Worm (Caenorhabditis elegans) whole organism, young adult: Measurements from ENCODE around the gene C23G10.11.

Source experiments
- B0019.2 ChIP-seq: fragments of 200-800 bp; sonication (Bioruptor generic); conservative IDR thresholded peaks from 2 replicates; pipeline ENCODE4 v1.3.6; 2022; ENCODE audit warnings: missing genetic modification reagents, missing genetic modification characterization, missing compliant biosample characterization
- F22D6.2 ChIP-seq: sonication (generic microtip); optimal IDR thresholded peaks from 2 replicates; lab custom pipeline; 2016; ENCODE audit warnings: mild to moderate bottlenecking, missing genetic modification characterization, missing compliant biosample characterization
- F23B12.7 ChIP-seq: sonication (generic microtip); optimal IDR thresholded peaks from 2 replicates; lab custom pipeline; 2017; ENCODE audit warnings: missing genetic modification characterization, mild to moderate bottlenecking, missing compliant biosample characterization, antibody characterized with exemption, moderate library complexity; ENCODE audit not compliant: insufficient read depth
- F33H1.4 ChIP-seq: fragments of 200-800 bp; sonication (Bioruptor generic); IDR thresholded peaks from 2 replicates; pipeline ENCODE4 v1.3.6; 2022; ENCODE audit warnings: missing genetic modification reagents, missing genetic modification characterization, missing compliant biosample characterization
- F37B4.10 ChIP-seq: fragments of 200-800 bp; sonication (Bioruptor generic); IDR thresholded peaks from 2 replicates; pipeline ENCODE4 v1.3.6; 2022; ENCODE audit warnings: missing genetic modification characterization, missing compliant biosample characterization
- F49E8.2 ChIP-seq: sonication (generic microtip); optimal IDR thresholded peaks from 3 replicates; lab custom pipeline; 2017; ENCODE audit warnings: missing genetic modification characterization, mild to moderate bottlenecking, missing compliant biosample characterization, antibody characterized with exemption, moderate library complexity; ENCODE audit not compliant: insufficient read depth
- F55B11.4 ChIP-seq: sonication (generic microtip); optimal IDR thresholded peaks from 2 replicates; lab custom pipeline; 2016; ENCODE audit warnings: missing compliant biosample characterization, missing genetic modification characterization, borderline replicate concordance; ENCODE audit not compliant: insufficient read depth
- F57A8.1 ChIP-seq: fragments of 200-800 bp; sonication (Bioruptor generic); optimal IDR thresholded peaks from 2 replicates; lab custom pipeline; 2018; ENCODE audit warnings: mild to moderate bottlenecking, missing genetic modification characterization, moderate library complexity, missing compliant biosample characterization
- akir-1 ChIP-seq: fragments of 200-800 bp; sonication (Bioruptor generic); optimal IDR thresholded peaks from 2 replicates; lab custom pipeline; 2018; ENCODE audit warnings: mild to moderate bottlenecking, missing genetic modification characterization, moderate library complexity, missing compliant biosample characterization
- bed-1 ChIP-seq: fragments of 200-800 bp; sonication (Bioruptor generic); IDR thresholded peaks from 2 replicates; pipeline ENCODE4 v1.3.6; 2022; ENCODE audit warnings: missing genetic modification reagents, missing genetic modification characterization, missing compliant biosample characterization
- ccch-3 ChIP-seq: fragments of 200-800 bp; sonication (Bioruptor generic); optimal IDR thresholded peaks from 2 replicates; lab custom pipeline; 2018; ENCODE audit warnings: mild to moderate bottlenecking, missing genetic modification characterization, missing compliant biosample characterization
- cebp-1 ChIP-seq, 2 experiments: fragments of 200-800 bp in 1 of 2; sonication (Bioruptor generic) in 1 of 2; sonication (generic microtip) in 1 of 2; IDR thresholded peaks in 1 of 2; optimal IDR thresholded peaks in 1 of 2; 2 replicates each; pipeline versions ENCODE4 v1.3.6 to Lab custom; 2017 to 2022; ENCODE audit warnings: missing compliant biosample characterization in 2 of 2, missing genetic modification characterization in 2 of 2, mild to moderate bottlenecking in 1 of 2, missing genetic modification reagents in 1 of 2, moderate library complexity in 1 of 2
- ceh-58 ChIP-seq: fragments of 200-800 bp; sonication (Bioruptor generic); IDR thresholded peaks from 2 replicates; pipeline ENCODE4 v1.3.6; 2022; ENCODE audit warnings: missing genetic modification characterization, missing compliant biosample characterization
- ceh-79 ChIP-seq: sonication (generic microtip); optimal IDR thresholded peaks from 2 replicates; lab custom pipeline; 2017; ENCODE audit warnings: mild to moderate bottlenecking, missing genetic modification characterization, missing compliant biosample characterization
- chd-7 ChIP-seq: sonication (generic microtip); optimal IDR thresholded peaks from 2 replicates; lab custom pipeline; 2016; ENCODE audit warnings: mild to moderate bottlenecking, missing genetic modification characterization, moderate library complexity, missing compliant biosample characterization
- dpff-1 ChIP-seq: sonication (generic microtip); optimal IDR thresholded peaks from 2 replicates; lab custom pipeline; 2017; ENCODE audit warnings: mild to moderate bottlenecking, missing genetic modification characterization, missing compliant biosample characterization
- dpl-1 ChIP-seq: fragments of 150-350 bp; optimal IDR thresholded peaks from 2 replicates; lab custom pipeline; 2014; ENCODE audit warnings: missing biosample characterization, missing genetic modification reagents, missing genetic modification characterization
- efl-1 ChIP-seq: fragments of 150-350 bp; optimal IDR thresholded peaks from 2 replicates; lab custom pipeline; 2014; ENCODE audit warnings: missing biosample characterization, missing genetic modification reagents, missing genetic modification characterization
- hlh-26 ChIP-seq: fragments of 200-800 bp; sonication (Bioruptor generic); conservative IDR thresholded peaks from 2 replicates; pipeline ENCODE4 v1.3.6; 2022; ENCODE audit warnings: missing genetic modification reagents, missing genetic modification characterization, missing compliant biosample characterization
- hmg-1.2 ChIP-seq: fragments of 200-800 bp; sonication (Bioruptor generic); IDR thresholded peaks from 2 replicates; pipeline ENCODE4 v1.3.6; 2022; ENCODE audit warnings: missing genetic modification reagents, missing genetic modification characterization, missing compliant biosample characterization
- hmg-20 ChIP-seq: fragments of 200-800 bp; sonication (Bioruptor generic); IDR thresholded peaks from 2 replicates; pipeline ENCODE4 v1.3.6; 2022; ENCODE audit warnings: missing genetic modification reagents, missing genetic modification characterization, missing compliant biosample characterization
- lag-1 ChIP-seq: fragments of 200-800 bp; sonication (Bioruptor generic); IDR thresholded peaks from 2 replicates; pipeline ENCODE4 v1.3.6; 2022; ENCODE audit warnings: missing genetic modification reagents, missing genetic modification characterization, missing compliant biosample characterization
- let-526 ChIP-seq: fragments of 200-800 bp; sonication (Bioruptor generic); IDR thresholded peaks from 2 replicates; pipeline ENCODE4 v1.3.6; 2022; ENCODE audit warnings: missing genetic modification reagents, missing genetic modification characterization, missing compliant biosample characterization
- lsl-1 ChIP-seq: fragments of 200-800 bp; sonication (Bioruptor generic); optimal IDR thresholded peaks from 2 replicates; lab custom pipeline; 2018; ENCODE audit warnings: mild to moderate bottlenecking, missing genetic modification characterization, moderate library complexity, missing compliant biosample characterization
- madf-10 ChIP-seq: sonication (generic microtip); optimal IDR thresholded peaks from 2 replicates; lab custom pipeline; 2016; ENCODE audit warnings: mild to moderate bottlenecking, missing genetic modification characterization, missing compliant biosample characterization
- madf-3 ChIP-seq: fragments of 200-800 bp; sonication (Bioruptor generic); IDR thresholded peaks from 2 replicates; pipeline ENCODE4 v1.3.6; 2022; ENCODE audit warnings: missing genetic modification reagents, missing genetic modification characterization, missing compliant biosample characterization
- madf-6 ChIP-seq: fragments of 200-800 bp; sonication (Bioruptor generic); IDR thresholded peaks from 2 replicates; pipeline ENCODE4 v1.3.6; 2022; ENCODE audit warnings: missing genetic modification reagents, missing genetic modification characterization, missing compliant biosample characterization
- madf-8 ChIP-seq: fragments of 200-800 bp; sonication (Bioruptor generic); conservative IDR thresholded peaks from 2 replicates; pipeline ENCODE4 v1.3.6; 2022; ENCODE audit warnings: missing genetic modification reagents, missing genetic modification characterization, missing compliant biosample characterization
- nfya-1 ChIP-seq: sonication (generic microtip); optimal IDR thresholded peaks from 2 replicates; lab custom pipeline; 2017; ENCODE audit warnings: antibody characterized with exemption, missing compliant biosample characterization, missing genetic modification characterization, borderline replicate concordance; ENCODE audit not compliant: insufficient read depth
- nhr-80 ChIP-seq: sonication (generic microtip); optimal IDR thresholded peaks from 2 replicates; lab custom pipeline; 2016; ENCODE audit warnings: missing genetic modification characterization, missing compliant biosample characterization
- nhr-90 ChIP-seq: sonication (generic microtip); optimal IDR thresholded peaks from 2 replicates; lab custom pipeline; 2016; ENCODE audit warnings: missing genotype, mild to moderate bottlenecking, missing genetic modification characterization, missing compliant biosample characterization
- rec-8 ChIP-seq, 2 experiments: sonication (generic microtip); optimal IDR thresholded peaks; 2 replicates each; lab custom pipeline; 2016; ENCODE audit warnings: mild to moderate bottlenecking in 2 of 2, missing genetic modification characterization in 2 of 2, missing genetic modification reagents in 2 of 2, missing genotype in 2 of 2, missing biosample characterization in 1 of 2, missing compliant biosample characterization in 1 of 2, moderate library complexity in 1 of 2
- rpc-1 ChIP-seq, 2 experiments: fragments of 150-350 bp in 1 of 2; sonication (generic microtip) in 1 of 2; optimal IDR thresholded peaks; 2 replicates each; lab custom pipeline; 2014 to 2018; ENCODE audit warnings: missing biosample characterization in 1 of 2, missing genetic modification characterization in 1 of 2, missing genetic modification reagents in 1 of 2, missing genotype in 1 of 2
- snpc-1.3 ChIP-seq: sonication (generic microtip); optimal IDR thresholded peaks from 2 replicates; lab custom pipeline; 2017; ENCODE audit warnings: missing genetic modification characterization, mild to moderate bottlenecking, missing compliant biosample characterization, antibody characterized with exemption, moderate library complexity, missing genotype, missing genetic modification reagents; ENCODE audit not compliant: insufficient read depth
- unc-62 ChIP-seq: fragments of 150-350 bp; optimal IDR thresholded peaks from 2 replicates; lab custom pipeline; 2014; ENCODE audit warnings: missing biosample characterization, missing genetic modification reagents, missing genetic modification characterization
- ztf-28 ChIP-seq: fragments of 200-800 bp; sonication (Bioruptor generic); IDR thresholded peaks from 2 replicates; pipeline ENCODE4 v1.3.6; 2022; ENCODE audit warnings: missing genetic modification reagents, missing genetic modification characterization, missing compliant biosample characterization

The C23G10.11 gene

DNA sequence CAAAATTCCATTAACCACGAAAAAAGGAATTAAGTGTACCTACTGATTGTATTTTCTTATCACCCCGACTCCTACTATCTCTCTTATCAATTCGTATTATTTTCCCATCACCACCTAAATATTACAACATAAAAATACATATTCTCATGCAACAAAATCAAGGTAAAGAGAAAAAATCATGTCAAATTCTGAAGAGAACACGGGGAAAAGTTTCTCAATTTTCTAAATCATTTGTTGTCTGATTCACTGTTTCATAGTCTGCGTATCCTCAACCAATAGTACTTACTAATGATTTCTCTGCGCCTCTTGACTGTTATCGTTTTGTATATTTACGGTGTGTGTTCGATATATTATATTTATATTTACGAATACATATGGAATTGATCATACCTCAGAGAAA, 16.5 kb upstream of the C23G10.11 start:
- TF ChIP-seq hlh-26 (GFP tag; lab: Robert Waterston, UW) (no peak), hmg-1.2 (GFP tag; lab: Robert Waterston, UW) (peak; percentile 68; the same call in 1 of the 2 replicates), nhr-80 (tag; lab: Kevin White, UChicago) (peak; percentile 68), nfya-1 (no peak)

DNA sequence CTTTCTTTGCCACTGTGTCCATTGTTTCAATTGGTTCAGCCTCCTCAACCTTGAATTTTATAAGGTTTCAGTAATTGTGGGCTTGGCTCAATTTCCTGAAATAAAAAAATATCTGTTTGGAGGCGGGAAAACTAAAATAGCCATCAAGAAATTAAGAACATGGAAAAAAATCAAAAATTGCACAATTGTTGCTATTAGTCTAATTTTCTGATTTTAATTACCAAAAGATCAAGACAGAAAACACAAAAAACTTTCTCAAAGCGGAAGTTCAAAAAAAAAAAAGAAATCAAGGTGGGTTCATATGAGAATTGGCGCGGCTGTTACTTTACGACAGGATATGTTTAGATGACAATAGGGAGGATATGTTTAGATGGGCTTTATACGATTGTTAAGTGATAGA, 15.5 kb upstream of the C23G10.11 start, which contains the start of gene esyt-2:
esyt-2 (minus strand) TSS at position 101 of the 400 bp plus-strand sequence.
- no peak for TF ChIP-seq efl-1 (GFP tag; lab: Kevin White, UChicago)
- no peak for TF ChIP-seq F57A8.1 (GFP tag; lab: Kevin White, UChicago)
- no peak for TF ChIP-seq madf-10 (tag; lab: Kevin White, UChicago)
- TF ChIP-seq hmg-20 (GFP tag; lab: Robert Waterston, UW) = no peak
- TF ChIP-seq ztf-28 (GFP tag; lab: Robert Waterston, UW) = no peak
- TF ChIP-seq let-526 = no peak
- no peak for TF ChIP-seq hmg-1.2 (GFP tag; lab: Robert Waterston, UW)
- TF ChIP-seq akir-1 (GFP tag; lab: Kevin White, UChicago) = no peak
- no peak for TF ChIP-seq chd-7 (tag; lab: Kevin White, UChicago)
- no peak for TF ChIP-seq F22D6.2 (tag; lab: Kevin White, UChicago)
- TF ChIP-seq ceh-58 (GFP tag; lab: Robert Waterston, UW) = no peak
- no peak for TF ChIP-seq lag-1 (GFP tag; lab: Robert Waterston, UW)
- TF ChIP-seq F37B4.10 = no peak
- no peak for TF ChIP-seq rpc-1 (optimal IDR thresholded peaks at IDR 0.05; lab: Kevin White, UChicago)
- TF ChIP-seq rpc-1 (tag; optimal IDR thresholded peaks at IDR 0.05; lab: Kevin White, UChicago) = no peak
- no peak for TF ChIP-seq F49E8.2 (tag; lab: Kevin White, UChicago)
- TF ChIP-seq lsl-1 (GFP tag; lab: Kevin White, UChicago) = no peak

DNA sequence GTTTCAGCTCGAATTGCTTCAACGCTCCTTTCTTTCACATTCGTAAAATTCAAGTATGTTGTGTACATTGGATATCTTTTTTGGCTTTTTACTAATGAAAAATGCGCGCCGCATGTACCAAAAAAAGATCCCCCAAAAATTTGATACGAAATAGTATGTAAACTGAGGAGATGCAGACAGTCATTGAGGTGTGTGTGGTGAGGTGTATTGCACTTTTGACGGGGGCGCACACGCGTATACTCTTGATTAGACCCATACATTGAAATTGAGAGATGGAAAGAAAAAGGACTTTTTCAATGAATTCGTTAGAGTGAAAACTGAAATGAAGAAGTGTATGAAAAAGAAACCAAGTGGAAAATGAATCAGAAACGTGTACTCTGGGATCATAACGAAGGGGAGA, 6.0 kb upstream of the C23G10.11 start:
- TF ChIP-seq dpff-1 = no peak
- peak; percentile 82 for TF ChIP-seq hmg-1.2 (GFP tag; lab: Robert Waterston, UW)

ce11 chrIII:6216833-6217466, 1.6 kb upstream of the C23G10.11 start, which contains the start of gene hot-4:
Gene hot-4, plus strand, starts transcription at chrIII:6217416.
- TF ChIP-seq nhr-90 (tag; lab: Kevin White, UChicago) (no peak), ceh-79 (tag; lab: Kevin White, UChicago) (no peak), madf-8 (GFP tag; lab: Robert Waterston, UW) (peak; percentile 31; the same call in 1 of the 2 replicates), madf-3 (no peak), F33H1.4 (GFP tag; lab: Robert Waterston, UW) (peak; percentile 18; the same call in 1 of the 2 replicates), cebp-1 (GFP tag; IDR thresholded peaks at IDR 0.05; lab: Robert Waterston, UW) (no peak), cebp-1 (tag; optimal IDR thresholded peaks at IDR 0.05; lab: Kevin White, UChicago) (no peak), snpc-1.3 (tag; lab: Kevin White, UChicago) (no peak), dpl-1 (GFP tag; lab: Kevin White, UChicago) (peak; percentile 19), efl-1 (GFP tag; lab: Kevin White, UChicago) (peak; percentile 66), rec-8 (tag; optimal IDR thresholded peaks at IDR 0.05; lab: Kevin White, UChicago) (no peak), F49E8.2 (tag; lab: Kevin White, UChicago) (no peak), B0019.2 (GFP tag; lab: Robert Waterston, UW) (no peak), F23B12.7 (no peak), unc-62 (no peak), lsl-1 (GFP tag; lab: Kevin White, UChicago) (no peak), ccch-3 (GFP tag; lab: Kevin White, UChicago) (no peak), F55B11.4 (tag; lab: Kevin White, UChicago) (no peak), madf-10 (tag; lab: Kevin White, UChicago) (no peak), madf-6 (GFP tag; lab: Robert Waterston, UW) (peak; percentile 84), bed-1 (GFP tag; lab: Robert Waterston, UW) (no peak)
- TF ChIP-seq, all 124 proteins: peak for 5
